Worm (Caenorhabditis elegans): ENCODE results near the gene ZC412.5.

DNA sequence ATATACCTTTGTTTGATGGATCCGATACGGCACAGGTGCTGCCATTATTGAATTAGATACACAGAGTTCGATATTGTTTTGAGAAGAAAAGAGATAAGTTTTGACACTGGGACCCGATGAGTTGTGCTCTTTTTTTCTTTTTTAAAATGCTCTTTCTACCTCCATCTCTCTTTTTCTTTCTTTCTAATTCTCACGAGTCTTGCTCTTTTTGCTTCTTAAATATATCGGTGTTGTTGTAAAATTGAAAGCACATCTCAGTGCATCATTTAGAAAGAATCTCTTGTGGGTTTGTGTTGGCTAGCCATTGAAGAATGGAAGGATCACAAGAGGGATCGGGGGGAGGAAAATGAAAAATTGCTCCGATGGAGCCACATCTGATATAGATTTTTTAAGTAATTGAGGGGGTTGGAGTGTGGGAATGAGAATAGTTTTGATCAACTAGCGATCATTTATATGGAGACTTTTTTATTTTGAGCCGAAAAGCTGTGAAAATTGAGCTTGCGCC, 34.1 kb upstream of the ZC412.5 start, which contains the start of gene H12D21.9:
- TF ChIP-seq nhr-11 (tag; optimal IDR thresholded peaks at IDR 0.05) (no peak), nhr-12 (tag; optimal IDR thresholded peaks at IDR 0.05) (no peak), elt-1 (tag; optimal IDR thresholded peaks at IDR 0.05) (no peak), nhr-21 (tag; optimal IDR thresholded peaks at IDR 0.05) (no peak), ZK546.5 (tag; optimal IDR thresholded peaks at IDR 0.05) (no peak), mdl-1 (tag; optimal IDR thresholded peaks at IDR 0.05) (no peak), blmp-1 (tag; optimal IDR thresholded peaks at IDR 0.05; ENCODE audit: insufficient read depth) (no peak), unc-62 (GFP tag; optimal IDR thresholded peaks at IDR 0.05) (no peak)

Measured in whole organism, L2 larva.